2 worm cellular contexts compared by ENCODE assay signal in genomic region chrX:16815508-16815907, ce11.
TF ChIP-seq lines count a peak whose summit lies in the region.

No protein-coding gene starts in this region.

TF ChIP-seq in whole organism, L1 larva, 84 proteins besides CTCF, POLR2A, EP300 and RAD21 (continued from another document):
- peak; percentile 49 for TF ChIP-seq nhr-20 (tag; optimal IDR thresholded peaks at IDR 0.05; lab: Kevin White, UChicago)
- peak; percentile 45; the same call in 1 of the 2 replicates for TF ChIP-seq unc-98 (GFP tag; IDR thresholded peaks at IDR 0.05; lab: Robert Waterston, UW)
- TF ChIP-seq efl-1 (optimal IDR thresholded peaks at IDR 0.05; lab: Kevin White, UChicago) = no peak
- no peak for TF ChIP-seq efl-1 (GFP tag; optimal IDR thresholded peaks at IDR 0.05 in 1 of 2; lab: Kevin White, UChicago)
- peak; percentile 78 for TF ChIP-seq rnt-1 (tag; optimal IDR thresholded peaks at IDR 0.05; lab: Kevin White, UChicago)
- peak; percentile 24 for TF ChIP-seq lir-3 (tag; optimal IDR thresholded peaks at IDR 0.05; lab: Kevin White, UChicago; ENCODE audit: poor library complexity)
- peak; percentile 39 for TF ChIP-seq fkh-4 (tag; optimal IDR thresholded peaks at IDR 0.05; lab: Kevin White, UChicago; ENCODE audit: borderline replicate concordance)
- TF ChIP-seq nhr-19 (GFP tag; conservative IDR thresholded peaks at IDR 0.05; lab: Robert Waterston, UW) = peak; percentile 60
- TF ChIP-seq lsy-2 (tag; optimal IDR thresholded peaks at IDR 0.05; lab: Kevin White, UChicago) = peak; percentile 35 to 43
- peak; percentile 42 for TF ChIP-seq mep-1 (tag; optimal IDR thresholded peaks at IDR 0.05; lab: Kevin White, UChicago)
- peak; percentile 17 for TF ChIP-seq xbp-1 (tag; optimal IDR thresholded peaks at IDR 0.05; lab: Kevin White, UChicago)
- no peak for TF ChIP-seq ama-1 (optimal IDR thresholded peaks at IDR 0.05; lab: Kevin White, UChicago)
- TF ChIP-seq elt-2 (tag; optimal IDR thresholded peaks at IDR 0.05; lab: Kevin White, UChicago) = no peak
- TF ChIP-seq tlp-1 (tag; optimal IDR thresholded peaks at IDR 0.05; lab: Kevin White, UChicago) = no peak
- peak; percentile 32 for TF ChIP-seq tbx-2 (tag; optimal IDR thresholded peaks at IDR 0.05; lab: Kevin White, UChicago)
- TF ChIP-seq nhr-71 (tag; optimal IDR thresholded peaks at IDR 0.05; lab: Kevin White, UChicago) = peak; percentile 82
- peak; percentile 3 for TF ChIP-seq swsn-7 (tag; optimal IDR thresholded peaks at IDR 0.05; lab: Kevin White, UChicago)

TF ChIP-seq in whole organism, L4 larva, 104 proteins besides CTCF, POLR2A, EP300 and RAD21 (continued from another document):
- peak; percentile 81 for TF ChIP-seq hlh-11 (tag; optimal IDR thresholded peaks at IDR 0.05; lab: Kevin White, UChicago)
- TF ChIP-seq dmd-8 (GFP tag; IDR thresholded peaks at IDR 0.05; lab: Robert Waterston, UW) = no peak
- no peak for TF ChIP-seq lin-13 (GFP tag; optimal IDR thresholded peaks at IDR 0.05; lab: Kevin White, UChicago)
TF ChIP-seq in whole organism, L4 larva: peak in this region for 7.
